Worm (Caenorhabditis elegans) whole organism, midembryonic: ENCODE measurements around the gene pho-14.

ENCODE experiments used
- T22C8.4 ChIP-seq: fragments of 200-800 bp; sonication (Bioruptor generic); IDR thresholded peaks from 2 replicates; pipeline ENCODE4 v1.3.6; 2022; ENCODE audit warnings: missing genetic modification characterization, missing compliant biosample characterization
- cog-1 ChIP-seq: sonication (generic microtip); optimal IDR thresholded peaks from 2 replicates; lab custom pipeline; 2016; ENCODE audit warnings: missing genetic modification characterization, missing compliant biosample characterization
- flt-1 ChIP-seq: fragments of 200-800 bp; sonication (Bioruptor generic); IDR thresholded peaks from 2 replicates; pipeline ENCODE4 v1.3.6; 2022; ENCODE audit warnings: missing genetic modification characterization, missing compliant biosample characterization
- klf-2 ChIP-seq: fragments of 200-800 bp; sonication (Bioruptor generic); conservative IDR thresholded peaks from 2 replicates; pipeline ENCODE4 v1.3.6; 2022; ENCODE audit warnings: missing genetic modification reagents, missing genetic modification characterization, missing compliant biosample characterization
- med-1 ChIP-seq: sonication (generic microtip); optimal IDR thresholded peaks from 2 replicates; lab custom pipeline; 2017; ENCODE audit warnings: missing genetic modification characterization, mild to moderate bottlenecking, missing compliant biosample characterization, antibody characterized with exemption, missing genetic modification reagents; ENCODE audit not compliant: insufficient read depth
- ref-1 ChIP-seq: fragments of 200-800 bp; sonication (Bioruptor generic); conservative IDR thresholded peaks from 2 replicates; pipeline ENCODE4 v1.3.6; 2022; ENCODE audit warnings: missing genetic modification reagents, missing genetic modification characterization, missing compliant biosample characterization
- tab-1 ChIP-seq: fragments of 200-800 bp; sonication (Bioruptor generic); IDR thresholded peaks from 2 replicates; pipeline ENCODE4 v1.3.6; 2022; ENCODE audit warnings: missing genetic modification characterization, missing compliant biosample characterization
- ztf-23 ChIP-seq: fragments of 200-800 bp; sonication (Bioruptor generic); IDR thresholded peaks from 2 replicates; pipeline ENCODE4 v1.3.6; 2022; ENCODE audit warnings: missing genetic modification reagents, missing genetic modification characterization, missing compliant biosample characterization
- ztf-29 ChIP-seq: fragments of 200-800 bp; sonication (Bioruptor generic); IDR thresholded peaks from 2 replicates; pipeline ENCODE4 v1.3.6; 2022; ENCODE audit warnings: missing genetic modification reagents, missing genetic modification characterization, missing compliant biosample characterization

Gene pho-14

ce11 chrII:1116521-1116920 is 15.9 kb upstream of the pho-14 start:
- TF ChIP-seq T22C8.4 (GFP tag; lab: Robert Waterston, UW) (no peak), flt-1 (GFP tag; lab: Robert Waterston, UW) (no peak), tab-1 (GFP tag; lab: Robert Waterston, UW) (no peak), cog-1 (tag; lab: Kevin White, UChicago) (no peak), ref-1 (GFP tag; lab: Robert Waterston, UW) (no peak), ztf-29 (GFP tag; lab: Robert Waterston, UW) (no peak), ztf-23 (GFP tag; lab: Robert Waterston, UW) (no peak), med-1 (GFP tag; lab: Kevin White, UChicago) (no peak), klf-2 (no peak)

- TF ChIP-seq ztf-23 (GFP tag; lab: Robert Waterston, UW) (no peak), med-1 (GFP tag; lab: Kevin White, UChicago) (no peak), klf-2 (no peak), cog-1 (tag; lab: Kevin White, UChicago) (no peak), ztf-29 (GFP tag; lab: Robert Waterston, UW) (no peak), tab-1 (GFP tag; lab: Robert Waterston, UW) (no peak), ref-1 (GFP tag; lab: Robert Waterston, UW) (no peak)
Measured at ce11 chrII:1114133-1114532, 13.5 kb upstream of the pho-14 start, which contains the start of gene lips-12. Gene lips-12 (minus strand): TSS chrII:1114233.

ce11 chrII:1110901-1111300 is 10.3 kb upstream of the pho-14 start, which contains the start of gene lips-11:
Gene lips-11 (minus strand): TSS chrII:1111001.
- TF ChIP-seq tab-1 (GFP tag; lab: Robert Waterston, UW) (no peak), flt-1 (GFP tag; lab: Robert Waterston, UW) (no peak), ztf-29 (GFP tag; lab: Robert Waterston, UW) (no peak), med-1 (GFP tag; lab: Kevin White, UChicago) (no peak), ztf-23 (GFP tag; lab: Robert Waterston, UW) (no peak), cog-1 (tag; lab: Kevin White, UChicago) (no peak), ref-1 (GFP tag; lab: Robert Waterston, UW) (no peak), T22C8.4 (GFP tag; lab: Robert Waterston, UW) (no peak), klf-2 (no peak)

ce11 chrII:1106914-1107597 is 6.4 kb upstream of the pho-14 start, which contains the start of gene col-40:
Gene col-40 (minus strand): TSS chrII:1106964.
- TF ChIP-seq T22C8.4 (GFP tag; lab: Robert Waterston, UW) = no peak
- TF ChIP-seq cog-1 (tag; lab: Kevin White, UChicago) = no peak
- no peak for TF ChIP-seq flt-1 (GFP tag; lab: Robert Waterston, UW)
- no peak for TF ChIP-seq med-1 (GFP tag; lab: Kevin White, UChicago)
- no peak for TF ChIP-seq tab-1 (GFP tag; lab: Robert Waterston, UW)
- TF ChIP-seq ref-1 (GFP tag; lab: Robert Waterston, UW) = no peak
- TF ChIP-seq ztf-23 (GFP tag; lab: Robert Waterston, UW) = no peak
- no peak for TF ChIP-seq ztf-29 (GFP tag; lab: Robert Waterston, UW)
- TF ChIP-seq klf-2 = no peak

ce11 chrII:1105291-1105690 is 4.7 kb upstream of the pho-14 start:
- no peak for TF ChIP-seq ref-1 (GFP tag; lab: Robert Waterston, UW)
- no peak for TF ChIP-seq ztf-29 (GFP tag; lab: Robert Waterston, UW)
- TF ChIP-seq ztf-23 (GFP tag; lab: Robert Waterston, UW) = no peak
- no peak for TF ChIP-seq klf-2
- no peak for TF ChIP-seq cog-1 (tag; lab: Kevin White, UChicago)
- no peak for TF ChIP-seq flt-1 (GFP tag; lab: Robert Waterston, UW)
- TF ChIP-seq T22C8.4 (GFP tag; lab: Robert Waterston, UW) = no peak
- TF ChIP-seq med-1 (GFP tag; lab: Kevin White, UChicago) = no peak
- no peak for TF ChIP-seq tab-1 (GFP tag; lab: Robert Waterston, UW)

ce11 chrII:1104409-1104808 is 3.8 kb upstream of the pho-14 start, which contains the start of gene T13B5.9:
Gene T13B5.9 (minus strand): TSS chrII:1104509.
- TF ChIP-seq cog-1 (tag; lab: Kevin White, UChicago) (no peak), klf-2 (no peak), med-1 (GFP tag; lab: Kevin White, UChicago) (no peak), ztf-23 (GFP tag; lab: Robert Waterston, UW) (no peak)

ce11 chrII:1103484-1104100 is 3.0 kb upstream of the pho-14 start:
- no peak for TF ChIP-seq ztf-23 (GFP tag; lab: Robert Waterston, UW)
- TF ChIP-seq cog-1 (tag; lab: Kevin White, UChicago) = no peak
- TF ChIP-seq med-1 (GFP tag; lab: Kevin White, UChicago) = no peak
- no peak for TF ChIP-seq T22C8.4 (GFP tag; lab: Robert Waterston, UW)
- no peak for TF ChIP-seq tab-1 (GFP tag; lab: Robert Waterston, UW)

ce11 chrII:1102209-1102608 is 1.6 kb upstream of the pho-14 start:
- TF ChIP-seq ztf-29 (GFP tag; lab: Robert Waterston, UW) (no peak), ref-1 (GFP tag; lab: Robert Waterston, UW) (no peak), klf-2 (no peak), ztf-23 (GFP tag; lab: Robert Waterston, UW) (no peak), flt-1 (GFP tag; lab: Robert Waterston, UW) (no peak), tab-1 (GFP tag; lab: Robert Waterston, UW) (no peak)

- TF ChIP-seq klf-2 (no peak), tab-1 (GFP tag; lab: Robert Waterston, UW) (no peak), med-1 (GFP tag; lab: Kevin White, UChicago) (no peak), ztf-23 (GFP tag; lab: Robert Waterston, UW) (no peak), ztf-29 (GFP tag; lab: Robert Waterston, UW) (no peak), flt-1 (GFP tag; lab: Robert Waterston, UW) (no peak), ref-1 (GFP tag; lab: Robert Waterston, UW) (no peak), T22C8.4 (GFP tag; lab: Robert Waterston, UW) (no peak), cog-1 (tag; lab: Kevin White, UChicago) (no peak)
Measured at ce11 chrII:1101413-1101812, 794 bp upstream of the pho-14 start.
